Fruit fly (Drosophila melanogaster) whole organism, embryonic: ENCODE results near the gene ry.

Experiments used
- Atf-2 ChIP-seq: fragments of 200-800 bp; sonication (Bioruptor generic); optimal IDR thresholded peaks from 2 replicates; lab custom pipeline; 2016; ENCODE audit warnings: missing biosample characterization, missing genetic modification characterization
- CG11504 ChIP-seq: fragments of 200-800 bp; sonication (Bioruptor generic); optimal IDR thresholded peaks from 3 replicates; lab custom pipeline; 2019; ENCODE audit warnings: missing biosample characterization, mild to moderate bottlenecking, missing genetic modification characterization, moderate library complexity
- CG13424 ChIP-seq: fragments of 200-800 bp; sonication (Bioruptor generic); optimal IDR thresholded peaks from 2 replicates; lab custom pipeline; 2019; ENCODE audit warnings: missing biosample characterization, mild to moderate bottlenecking, missing genetic modification characterization, moderate library complexity
- CG14050 ChIP-seq: fragments of 200-800 bp; sonication (Bioruptor generic); IDR thresholded peaks from 3 replicates; pipeline ENCODE4 v1.3.6; 2022; ENCODE audit warnings: missing biosample characterization, missing genetic modification characterization
- CG14441 ChIP-seq: fragments of 200-800 bp; sonication (Bioruptor generic); IDR thresholded peaks from 2 replicates; pipeline ENCODE4 v1.3.6; 2022; ENCODE audit warnings: missing biosample characterization, missing genetic modification characterization
- CG14965 ChIP-seq: fragments of 200-800 bp; sonication (Bioruptor generic); optimal IDR thresholded peaks from 2 replicates; lab custom pipeline; 2016; ENCODE audit warnings: missing biosample characterization, missing genetic modification characterization, borderline replicate concordance
- CG1603 ChIP-seq: fragments of 200-800 bp; sonication (Bioruptor generic); optimal IDR thresholded peaks from 2 replicates; lab custom pipeline; 2019; ENCODE audit warnings: missing biosample characterization, mild to moderate bottlenecking, missing genetic modification characterization, moderate library complexity
- CG17612 ChIP-seq: fragments of 200-800 bp; sonication (Bioruptor generic); IDR thresholded peaks from 2 replicates; pipeline ENCODE4 v1.3.6; 2022; ENCODE audit warnings: missing biosample characterization, missing genetic modification characterization
- CG2116 ChIP-seq: fragments of 200-800 bp; sonication (Bioruptor generic); optimal IDR thresholded peaks from 3 replicates; lab custom pipeline; 2018; ENCODE audit warnings: missing biosample characterization, mild to moderate bottlenecking, missing genetic modification characterization
- CG2678 ChIP-seq: fragments of 200-800 bp; sonication (Bioruptor generic); optimal IDR thresholded peaks from 3 replicates; lab custom pipeline; 2019; ENCODE audit warnings: missing biosample characterization, mild to moderate bottlenecking, missing genetic modification characterization, moderate library complexity
- CG2712 ChIP-seq: fragments of 200-800 bp; optimal IDR thresholded peaks from 3 replicates; lab custom pipeline; 2019; ENCODE audit warnings: missing biosample characterization, mild to moderate bottlenecking, missing genetic modification characterization, moderate library complexity
- CG32532 ChIP-seq: fragments of 200-800 bp; sonication (Bioruptor generic); IDR thresholded peaks from 2 replicates; pipeline ENCODE4 v1.3.6; 2022; ENCODE audit warnings: missing biosample characterization, missing genetic modification characterization
- CG5953 ChIP-seq: fragments of 200-800 bp; sonication (Bioruptor generic); IDR thresholded peaks from 2 replicates; pipeline ENCODE4 v1.3.6; 2022; ENCODE audit warnings: missing biosample characterization, missing genetic modification characterization
- CG7357 ChIP-seq: fragments of 200-800 bp; sonication (Bioruptor generic); IDR thresholded peaks from 3 replicates; pipeline ENCODE4 v1.3.6; 2022; ENCODE audit warnings: missing biosample characterization, missing genetic modification characterization
- CG8290 ChIP-seq, 3 experiments: fragments of 200-800 bp; sonication (Bioruptor generic); optimal IDR thresholded peaks; 2 replicates each; lab custom pipeline; 2016 to 2019; ENCODE audit warnings: missing biosample characterization in 3 of 3, missing genetic modification characterization in 3 of 3, mild to moderate bottlenecking in 2 of 3, moderate library complexity in 1 of 3
- CG9215 ChIP-seq: fragments of 200-800 bp; sonication (Bioruptor generic); IDR thresholded peaks from 2 replicates; pipeline ENCODE4 v1.3.6; 2022; ENCODE audit warnings: missing biosample characterization, missing genetic modification characterization
- CG9727 ChIP-seq: fragments of 200-800 bp; sonication (Bioruptor generic); optimal IDR thresholded peaks from 3 replicates; lab custom pipeline; 2017; ENCODE audit warnings: missing biosample characterization, mild to moderate bottlenecking, missing genetic modification characterization
- CoRest ChIP-seq: fragments of 200-800 bp; sonication (Bioruptor generic); optimal IDR thresholded peaks from 3 replicates; lab custom pipeline; 2018; ENCODE audit warnings: missing biosample characterization, mild to moderate bottlenecking, missing genetic modification characterization, moderate library complexity
- Drgx ChIP-seq: fragments of 200-800 bp; sonication (Bioruptor generic); IDR thresholded peaks from 2 replicates; pipeline ENCODE4 v1.3.6; 2022; ENCODE audit warnings: missing biosample characterization, missing genetic modification characterization
- ERR ChIP-seq: fragments of 200-800 bp; sonication (Bioruptor generic); optimal IDR thresholded peaks from 2 replicates; lab custom pipeline; 2016; ENCODE audit warnings: missing biosample characterization, missing genetic modification characterization
- HmgZ ChIP-seq: fragments of 200-800 bp; sonication (Bioruptor generic); optimal IDR thresholded peaks from 2 replicates; lab custom pipeline; 2018; ENCODE audit warnings: missing biosample characterization, mild to moderate bottlenecking, missing genetic modification characterization
- Hr51 ChIP-seq, 2 experiments: fragments of 200-800 bp; sonication (Bioruptor generic); optimal IDR thresholded peaks; 2 replicates in 1 of 2; 3 replicates in 1 of 2; lab custom pipeline; 2016 to 2018; ENCODE audit warnings: missing biosample characterization in 2 of 2, missing genetic modification characterization in 2 of 2, mild to moderate bottlenecking in 1 of 2, moderate library complexity in 1 of 2
- Hsf ChIP-seq: fragments of 200-800 bp; sonication (Bioruptor generic); optimal IDR thresholded peaks from 3 replicates; lab custom pipeline; 2016; ENCODE audit warnings: missing biosample characterization, missing genetic modification characterization
- NC2α ChIP-seq: fragments of 200-800 bp; sonication (Bioruptor generic); optimal IDR thresholded peaks from 2 replicates; lab custom pipeline; 2016; ENCODE audit warnings: missing biosample characterization, missing genetic modification characterization
- Side ChIP-seq: fragments of 200-800 bp; sonication (Bioruptor generic); optimal IDR thresholded peaks from 2 replicates; lab custom pipeline; 2016; ENCODE audit warnings: missing biosample characterization, missing genetic modification characterization
- Sox102F ChIP-seq: fragments of 200-800 bp; sonication (Bioruptor generic); optimal IDR thresholded peaks from 2 replicates; lab custom pipeline; 2018; ENCODE audit warnings: missing biosample characterization, mild to moderate bottlenecking, missing genetic modification characterization, moderate library complexity
- Sry-β ChIP-seq: fragments of 200-800 bp; sonication (Bioruptor generic); optimal IDR thresholded peaks from 2 replicates; lab custom pipeline; 2018; ENCODE audit warnings: missing biosample characterization, mild to moderate bottlenecking, missing genetic modification characterization, moderate library complexity
- Usf ChIP-seq: fragments of 200-800 bp; sonication (Bioruptor generic); optimal IDR thresholded peaks from 2 replicates; lab custom pipeline; 2017; ENCODE audit warnings: missing genotype, missing biosample characterization, missing genetic modification characterization
- disco-r ChIP-seq: fragments of 200-800 bp; sonication (Bioruptor generic); optimal IDR thresholded peaks from 2 replicates; lab custom pipeline; 2016; ENCODE audit warnings: missing biosample characterization, missing genetic modification characterization
- dpn ChIP-seq, 2 experiments: fragments of 200-800 bp; sonication (Bioruptor generic); optimal IDR thresholded peaks; 3 replicates each; lab custom pipeline; 2016; ENCODE audit warnings: missing biosample characterization in 2 of 2, missing genetic modification characterization in 2 of 2
- fd96Cb ChIP-seq: fragments of 200-800 bp; sonication (Bioruptor generic); optimal IDR thresholded peaks from 2 replicates; lab custom pipeline; 2018; ENCODE audit warnings: missing biosample characterization, mild to moderate bottlenecking, missing genetic modification characterization, moderate library complexity
- grau ChIP-seq: fragments of 200-800 bp; optimal IDR thresholded peaks from 3 replicates; lab custom pipeline; 2019; ENCODE audit warnings: missing biosample characterization, mild to moderate bottlenecking, missing genetic modification characterization, moderate library complexity
- gro ChIP-seq: fragments of 200-800 bp; sonication (Bioruptor generic); optimal IDR thresholded peaks from 2 replicates; lab custom pipeline; 2016; ENCODE audit warnings: missing biosample characterization, missing genetic modification characterization
- hb ChIP-seq: fragments of 200-800 bp; sonication (Bioruptor generic); IDR thresholded peaks from 3 replicates; pipeline ENCODE4 v1.3.6; 2022; ENCODE audit warnings: missing biosample characterization, missing genetic modification characterization; ENCODE audit not compliant: partially characterized antibody
- jumu ChIP-seq: fragments of 200-800 bp; sonication (Bioruptor generic); optimal IDR thresholded peaks from 3 replicates; lab custom pipeline; 2016; ENCODE audit warnings: missing biosample characterization, missing genetic modification characterization
- lab ChIP-seq: fragments of 200-800 bp; sonication (Bioruptor generic); optimal IDR thresholded peaks from 3 replicates; lab custom pipeline; 2017; ENCODE audit warnings: missing biosample characterization, missing genetic modification characterization, mild to moderate bottlenecking, moderate library complexity, missing genetic modification reagents
- nau ChIP-seq: fragments of 200-800 bp; sonication (Bioruptor generic); optimal IDR thresholded peaks from 3 replicates; lab custom pipeline; 2017; ENCODE audit warnings: missing biosample characterization, mild to moderate bottlenecking, missing genetic modification characterization, missing genetic modification reagents
- onecut ChIP-seq: fragments of 200-800 bp; sonication (Bioruptor generic); IDR thresholded peaks from 2 replicates; pipeline ENCODE4 v1.3.6; 2022; ENCODE audit warnings: missing biosample characterization, missing genetic modification characterization
- pan ChIP-seq, 4 experiments: fragments of >200 bp in 3 of 4; fragments of 200-800 bp in 1 of 4; sonication (Bioruptor generic) in 1 of 4; optimal IDR thresholded peaks in 3 of 4; IDR thresholded peaks in 1 of 4; 2 replicates each; pipeline versions ENCODE4 v1.3.6 to Lab custom; 2017 to 2022; ENCODE audit warnings: missing biosample characterization in 2 of 4, missing genetic modification characterization in 2 of 4, mixed read lengths in 1 of 4
- phol ChIP-seq: fragments of 200-800 bp; sonication (Bioruptor generic); optimal IDR thresholded peaks from 3 replicates; lab custom pipeline; 2018; ENCODE audit warnings: missing biosample characterization, mild to moderate bottlenecking, missing genetic modification characterization, moderate library complexity
- prd ChIP-seq, 3 experiments: fragments of >200 bp in 2 of 3; fragments of 200-800 bp in 1 of 3; sonication (Bioruptor generic) in 1 of 3; optimal IDR thresholded peaks in 2 of 3; IDR thresholded peaks in 1 of 3; 2 replicates in 2 of 3; 3 replicates in 1 of 3; pipeline versions ENCODE4 v1.3.6 to Lab custom; 2017 to 2022; ENCODE audit warnings: missing biosample characterization in 1 of 3, missing genetic modification characterization in 1 of 3
- pum ChIP-seq: fragments of 200-800 bp; sonication (Bioruptor generic); optimal IDR thresholded peaks from 2 replicates; lab custom pipeline; 2016; ENCODE audit warnings: missing biosample characterization, missing genetic modification characterization
- row ChIP-seq: fragments of 200-800 bp; sonication (Bioruptor generic); IDR thresholded peaks from 3 replicates; pipeline ENCODE4 v1.3.6; 2022; ENCODE audit warnings: missing biosample characterization, missing genetic modification characterization
- sens ChIP-seq: fragments of 200-800 bp; sonication (Bioruptor generic); peaks from one replicate; lab custom pipeline; 2016; ENCODE audit warnings: missing biosample characterization, missing genetic modification characterization
- shn ChIP-seq: fragments of 200-800 bp; sonication (Bioruptor generic); optimal IDR thresholded peaks from 3 replicates; lab custom pipeline; 2016; ENCODE audit warnings: missing biosample characterization, missing genetic modification characterization
- slbo ChIP-seq: fragments of 200-800 bp; sonication (Bioruptor generic); IDR thresholded peaks from 2 replicates; pipeline ENCODE4 v1.3.6; 2022; ENCODE audit warnings: missing biosample characterization, missing genetic modification characterization
- stc ChIP-seq: fragments of 200-800 bp; sonication (Bioruptor generic); IDR thresholded peaks from 2 replicates; pipeline ENCODE4 v1.3.6; 2022; ENCODE audit warnings: missing biosample characterization, missing genetic modification characterization
- tx ChIP-seq: fragments of 200-800 bp; sonication (Bioruptor generic); optimal IDR thresholded peaks from 2 replicates; lab custom pipeline; 2016; ENCODE audit warnings: missing biosample characterization, missing genetic modification characterization

ry gene

dm6 chr3R:13014168-13014881 lies 18.0 kb upstream of the ry start:
- peak; percentile 19 for TF ChIP-seq CoRest
- TF ChIP-seq Side = no peak
- TF ChIP-seq ERR (GFP tag; lab: Kevin White, UChicago) = no peak
- peak; percentile 16; the same call in 1 of the 3 replicates for TF ChIP-seq CG14050 (GFP tag; lab: Robert Waterston, UW)
- peak in 1 of 2 experiments; percentile 30 for TF ChIP-seq Hr51 (GFP tag; optimal IDR thresholded peaks at IDR 0.05; lab: Kevin White, UChicago)
- peak; percentile 6 for TF ChIP-seq Sox102F (GFP tag; lab: Kevin White, UChicago)
- peak; percentile 33 for TF ChIP-seq CG1603 (tag; lab: Kevin White, UChicago)
- peak; percentile 8 for TF ChIP-seq CG13424 (tag; lab: Kevin White, UChicago)
- TF ChIP-seq lab = peak; percentile 5
- peak in 1 of 2 experiments; percentile 1 for TF ChIP-seq dpn (GFP tag; optimal IDR thresholded peaks at IDR 0.05; lab: Kevin White, UChicago)
- TF ChIP-seq Hsf = peak; percentile 8
- TF ChIP-seq hb (GFP tag; lab: Robert Waterston, UW) = no peak
- TF ChIP-seq CG7357 = no peak
- peak; percentile 40 for TF ChIP-seq sens (GFP tag; lab: Kevin White, UChicago)
- no peak for TF ChIP-seq CG2116 (GFP tag; lab: Kevin White, UChicago)
- peak; percentile 27 for TF ChIP-seq CG11504 (tag; lab: Kevin White, UChicago)
- no peak for TF ChIP-seq CG5953
- no peak for TF ChIP-seq jumu (GFP tag; lab: Kevin White, UChicago)
- TF ChIP-seq CG2712 (tag; lab: Kevin White, UChicago) = peak; percentile 1
- peak; percentile 44; the same call in 1 of the 3 replicates for TF ChIP-seq row (GFP tag; lab: Robert Waterston, UW)
- TF ChIP-seq slbo = peak; percentile 26; the same call in 1 of the 2 replicates
- no peak for TF ChIP-seq Atf-2 (GFP tag; lab: Kevin White, UChicago)
- no peak for TF ChIP-seq prd (optimal IDR thresholded peaks at IDR 0.05; lab: Kevin White, UChicago)
- TF ChIP-seq prd (GFP tag; IDR thresholded peaks at IDR 0.05; lab: Robert Waterston, UW) = peak; percentile 56; the same call in 2 of the 3 replicates
- 0 out of 2 replicates have a peak, but pooled peaks have one; percentile 35 for TF ChIP-seq CG14441 (GFP tag; lab: Robert Waterston, UW)
- TF ChIP-seq Sry-β (GFP tag; lab: Kevin White, UChicago) = no peak
- TF ChIP-seq pan (optimal IDR thresholded peaks at IDR 0.05; lab: Kevin White, UChicago) = no peak
- TF ChIP-seq pan (GFP tag; optimal IDR thresholded peaks at IDR 0.05 in 1 of 2, IDR thresholded peaks at IDR 0.05 in 1 of 2) = peak in 1 of 2 experiments; percentile 49
- TF ChIP-seq CG17612 (GFP tag; lab: Robert Waterston, UW) = no peak
- no peak for TF ChIP-seq pum
- no peak for TF ChIP-seq CG14965
- TF ChIP-seq grau (tag; lab: Kevin White, UChicago) = peak; percentile 19
- no peak for TF ChIP-seq tx (GFP tag; lab: Kevin White, UChicago)
- TF ChIP-seq CG9215 (GFP tag; lab: Robert Waterston, UW) = peak; percentile 26; the same call in 1 of the 2 replicates
- TF ChIP-seq HmgZ (tag; lab: Kevin White, UChicago) = no peak
- no peak for TF ChIP-seq CG9727 (GFP tag; lab: Kevin White, UChicago)
- peak; percentile 20 for TF ChIP-seq CG2678 (tag; lab: Kevin White, UChicago)
- no peak for TF ChIP-seq onecut (GFP tag; lab: Robert Waterston, UW)
- no peak for TF ChIP-seq disco-r (GFP tag; lab: Kevin White, UChicago)
- TF ChIP-seq CG8290 (GFP tag; optimal IDR thresholded peaks at IDR 0.05; lab: Kevin White, UChicago) = no peak
- TF ChIP-seq CG8290 (tag; optimal IDR thresholded peaks at IDR 0.05; lab: Kevin White, UChicago) = peak in 1 of 2 experiments; percentile 41
- no peak for TF ChIP-seq gro (GFP tag; lab: Kevin White, UChicago)
- no peak for TF ChIP-seq NC2α (GFP tag; lab: Kevin White, UChicago)
- no peak for TF ChIP-seq Usf (GFP tag; lab: Kevin White, UChicago)
- TF ChIP-seq phol = peak; percentile 7
- no peak for TF ChIP-seq fd96Cb (tag; lab: Kevin White, UChicago)
- no peak for TF ChIP-seq nau (GFP tag; lab: Kevin White, UChicago)
- TF ChIP-seq Drgx (GFP tag; lab: Robert Waterston, UW) = peak; percentile 55
- TF ChIP-seq stc (GFP tag; lab: Robert Waterston, UW) = no peak
- TF ChIP-seq shn = no peak
- TF ChIP-seq CG32532 = no peak
